Worm (Caenorhabditis elegans): Measurements from ENCODE around the gene T23F2.3.

- no peak for TF ChIP-seq ama-1 (optimal IDR thresholded peaks at IDR 0.05)
- TF ChIP-seq tra-4 (tag; optimal IDR thresholded peaks at IDR 0.05), result no peak
- TF ChIP-seq hmbx-1 (tag; optimal IDR thresholded peaks at IDR 0.05), result no peak
- no peak for TF ChIP-seq ceh-13 (GFP tag; optimal IDR thresholded peaks at IDR 0.05)
- TF ChIP-seq scrt-1 (GFP tag; IDR thresholded peaks at IDR 0.05), result no peak
- no peak for TF ChIP-seq hnd-1 (tag; optimal IDR thresholded peaks at IDR 0.05)
- no peak for TF ChIP-seq flt-1 (GFP tag; IDR thresholded peaks at IDR 0.05)
Observed at ce11 chrX:5465631-5466030, 46.5 kb downstream of the T23F2.3 start.
